Fruit fly (Drosophila melanogaster) whole organism, embryonic: ENCODE results near the gene Dus1.

ENCODE experiments used
- Atf6 ChIP-seq: fragments of 200-800 bp; sonication (Bioruptor generic); IDR thresholded peaks from 2 replicates; pipeline ENCODE4 v1.3.6; 2022; ENCODE audit warnings: missing biosample characterization, missing genetic modification characterization
- CG10462 ChIP-seq: fragments of 200-800 bp; sonication (Bioruptor generic); optimal IDR thresholded peaks from 2 replicates; lab custom pipeline; 2016; ENCODE audit warnings: missing biosample characterization, missing genetic modification characterization
- CG12744 ChIP-seq: fragments of 200-800 bp; sonication (Bioruptor generic); optimal IDR thresholded peaks from 2 replicates; lab custom pipeline; 2016; ENCODE audit warnings: missing biosample characterization, missing genetic modification characterization
- CG13624 ChIP-seq: fragments of 200-800 bp; sonication (Bioruptor generic); optimal IDR thresholded peaks from 2 replicates; lab custom pipeline; 2016; ENCODE audit warnings: missing biosample characterization, missing genetic modification characterization
- CG13775 ChIP-seq: fragments of 200-800 bp; sonication (Bioruptor generic); optimal IDR thresholded peaks from 3 replicates; lab custom pipeline; 2017; ENCODE audit warnings: missing biosample characterization, mild to moderate bottlenecking, missing genetic modification characterization
- CG1603 ChIP-seq: fragments of 200-800 bp; sonication (Bioruptor generic); optimal IDR thresholded peaks from 2 replicates; lab custom pipeline; 2019; ENCODE audit warnings: missing biosample characterization, mild to moderate bottlenecking, missing genetic modification characterization, moderate library complexity
- CG17385 ChIP-seq: fragments of 200-800 bp; sonication (Bioruptor generic); optimal IDR thresholded peaks from 3 replicates; lab custom pipeline; 2018; ENCODE audit warnings: missing biosample characterization, mild to moderate bottlenecking, missing genetic modification characterization
- CG17802 ChIP-seq: fragments of 200-800 bp; sonication (Bioruptor generic); optimal IDR thresholded peaks from 2 replicates; lab custom pipeline; 2018; ENCODE audit warnings: missing biosample characterization, mild to moderate bottlenecking, missing genetic modification characterization, moderate library complexity
- CG1792 ChIP-seq: fragments of 200-800 bp; sonication (Bioruptor generic); optimal IDR thresholded peaks from 2 replicates; lab custom pipeline; 2016; ENCODE audit warnings: missing biosample characterization, missing genetic modification characterization
- CG18476 ChIP-seq: fragments of 200-800 bp; sonication (Bioruptor generic); optimal IDR thresholded peaks from 2 replicates; lab custom pipeline; 2016; ENCODE audit warnings: missing biosample characterization, mild to moderate bottlenecking, missing genetic modification characterization
- CG2712 ChIP-seq: fragments of 200-800 bp; optimal IDR thresholded peaks from 3 replicates; lab custom pipeline; 2019; ENCODE audit warnings: missing biosample characterization, mild to moderate bottlenecking, missing genetic modification characterization, moderate library complexity
- CG30020 ChIP-seq: fragments of 200-800 bp; optimal IDR thresholded peaks from 2 replicates; lab custom pipeline; 2019; ENCODE audit warnings: missing biosample characterization, mild to moderate bottlenecking, missing genetic modification characterization, moderate library complexity
- CG7963 ChIP-seq: fragments of 200-800 bp; sonication (Bioruptor generic); IDR thresholded peaks from 3 replicates; pipeline ENCODE4 v1.3.6; 2022; ENCODE audit warnings: missing biosample characterization, missing genetic modification characterization; ENCODE audit not compliant: partially characterized antibody
- CG8478 ChIP-seq: fragments of >200 bp; optimal IDR thresholded peaks from 2 replicates; lab custom pipeline; 2018
- CG8924 ChIP-seq: fragments of 200-800 bp; optimal IDR thresholded peaks from 3 replicates; lab custom pipeline; 2019; ENCODE audit warnings: missing biosample characterization, mild to moderate bottlenecking, missing genetic modification characterization, moderate library complexity
- CG9609 ChIP-seq: fragments of 200-800 bp; sonication (Bioruptor generic); optimal IDR thresholded peaks from 3 replicates; lab custom pipeline; 2016; ENCODE audit warnings: missing biosample characterization, missing genetic modification characterization
- CG9797 ChIP-seq: fragments of 200-800 bp; sonication (Bioruptor generic); optimal IDR thresholded peaks from 3 replicates; lab custom pipeline; 2018; ENCODE audit warnings: missing biosample characterization, mild to moderate bottlenecking, missing genetic modification characterization
- Chrac-16 ChIP-seq: fragments of 200-800 bp; sonication (Bioruptor generic); optimal IDR thresholded peaks from 3 replicates; lab custom pipeline; 2016; ENCODE audit warnings: missing biosample characterization, missing genetic modification characterization
- D19A ChIP-seq: fragments of 200-800 bp; optimal IDR thresholded peaks from 3 replicates; lab custom pipeline; 2019; ENCODE audit warnings: missing biosample characterization, mild to moderate bottlenecking, missing genetic modification characterization, moderate library complexity
- Dref ChIP-seq: fragments of 200-800 bp; sonication (Bioruptor generic); IDR thresholded peaks from 2 replicates; pipeline ENCODE4 v1.3.6; 2022; ENCODE audit warnings: missing biosample characterization, missing genetic modification characterization
- Ets65A ChIP-seq: fragments of 200-800 bp; sonication (Bioruptor generic); peaks from one replicate; lab custom pipeline; 2016; ENCODE audit warnings: missing biosample characterization, missing genetic modification characterization
- Fer1 ChIP-seq: fragments of 200-800 bp; sonication (Bioruptor generic); optimal IDR thresholded peaks from 2 replicates; lab custom pipeline; 2017; ENCODE audit warnings: missing biosample characterization, mild to moderate bottlenecking, missing genetic modification characterization
- H2.0 ChIP-seq: fragments of 200-800 bp; sonication (Bioruptor generic); IDR thresholded peaks from 2 replicates; pipeline ENCODE4 v1.3.6; 2022; ENCODE audit warnings: missing biosample characterization, missing genetic modification characterization
- HLHmδ ChIP-seq: fragments of 200-800 bp; sonication (Bioruptor generic); optimal IDR thresholded peaks from 2 replicates; lab custom pipeline; 2018; ENCODE audit warnings: missing biosample characterization, mild to moderate bottlenecking, missing genetic modification characterization, moderate library complexity
- Hmx ChIP-seq: fragments of 200-800 bp; sonication (Bioruptor generic); optimal IDR thresholded peaks from 2 replicates; lab custom pipeline; 2016; ENCODE audit warnings: missing biosample characterization, missing genetic modification characterization
- MESR4 ChIP-seq: fragments of 200-800 bp; sonication (Bioruptor generic); optimal IDR thresholded peaks from 2 replicates; lab custom pipeline; 2018; ENCODE audit warnings: missing biosample characterization, mild to moderate bottlenecking, missing genetic modification characterization, moderate library complexity
- Nf-YB ChIP-seq: fragments of 200-800 bp; sonication (Bioruptor generic); optimal IDR thresholded peaks from 3 replicates; lab custom pipeline; 2019; ENCODE audit warnings: missing biosample characterization, mild to moderate bottlenecking, missing genetic modification characterization, moderate library complexity
- Poxn ChIP-seq: fragments of 200-800 bp; sonication (Bioruptor generic); IDR thresholded peaks from 2 replicates; pipeline ENCODE4 v1.3.6; 2022; ENCODE audit warnings: missing biosample characterization, missing genetic modification characterization
- Ptx1 ChIP-seq: fragments of 200-800 bp; sonication (Bioruptor generic); IDR thresholded peaks from 2 replicates; pipeline ENCODE4 v1.3.6; 2022; ENCODE audit warnings: missing biosample characterization, missing genetic modification characterization
- Ravus ChIP-seq: fragments of 200-800 bp; sonication (Bioruptor generic); IDR thresholded peaks from 2 replicates; pipeline ENCODE4 v1.3.6; 2022; ENCODE audit warnings: missing biosample characterization, missing genetic modification characterization
- Sox100B ChIP-seq: fragments of 200-800 bp; sonication (Bioruptor generic); optimal IDR thresholded peaks from 3 replicates; lab custom pipeline; 2018; ENCODE audit warnings: missing biosample characterization, mild to moderate bottlenecking, missing genetic modification characterization
- Taf1 ChIP-seq: fragments of 200-800 bp; sonication (Bioruptor generic); IDR thresholded peaks from 2 replicates; pipeline ENCODE4 v1.3.6; 2022; ENCODE audit warnings: missing biosample characterization, missing genetic modification characterization
- chm ChIP-seq: fragments of 200-800 bp; sonication (Bioruptor generic); IDR thresholded peaks from 2 replicates; pipeline ENCODE4 v1.3.6; 2022; ENCODE audit warnings: missing biosample characterization, missing genetic modification characterization
- croc ChIP-seq: fragments of 200-800 bp; sonication (Bioruptor generic); conservative IDR thresholded peaks from 3 replicates; pipeline ENCODE4 v1.3.6; 2022; ENCODE audit warnings: missing biosample characterization, missing genetic modification characterization
- ftz-f1 ChIP-seq: fragments of 200-800 bp; sonication (Bioruptor generic); optimal IDR thresholded peaks from 2 replicates; lab custom pipeline; 2016; ENCODE audit warnings: missing biosample characterization, missing genetic modification characterization
- fu2 ChIP-seq: fragments of 200-800 bp; sonication (Bioruptor generic); optimal IDR thresholded peaks from 2 replicates; lab custom pipeline; 2016; ENCODE audit warnings: missing biosample characterization, missing genetic modification characterization
- gce ChIP-seq: fragments of 200-800 bp; sonication (Bioruptor generic); IDR thresholded peaks from 3 replicates; pipeline ENCODE4 v1.3.6; 2022; ENCODE audit warnings: missing biosample characterization, missing genetic modification characterization
- gcm ChIP-seq: fragments of 200-800 bp; sonication (Bioruptor generic); optimal IDR thresholded peaks from 2 replicates; lab custom pipeline; 2019; ENCODE audit warnings: missing biosample characterization, mild to moderate bottlenecking, missing genetic modification characterization, moderate library complexity
- gcm2 ChIP-seq: fragments of 200-800 bp; sonication (Bioruptor generic); optimal IDR thresholded peaks from 2 replicates; lab custom pipeline; 2016; ENCODE audit warnings: missing biosample characterization, missing genetic modification characterization
- gfzf ChIP-seq: fragments of 200-800 bp; sonication (Bioruptor generic); optimal IDR thresholded peaks from 2 replicates; lab custom pipeline; 2016; ENCODE audit warnings: missing biosample characterization, mild to moderate bottlenecking, missing genetic modification characterization, moderate library complexity
- gro ChIP-seq: fragments of 200-800 bp; sonication (Bioruptor generic); optimal IDR thresholded peaks from 2 replicates; lab custom pipeline; 2016; ENCODE audit warnings: missing biosample characterization, missing genetic modification characterization
- jumu ChIP-seq: fragments of 200-800 bp; sonication (Bioruptor generic); optimal IDR thresholded peaks from 3 replicates; lab custom pipeline; 2016; ENCODE audit warnings: missing biosample characterization, missing genetic modification characterization
- kay ChIP-seq: fragments of 200-800 bp; sonication (Bioruptor generic); optimal IDR thresholded peaks from 2 replicates; lab custom pipeline; 2016; ENCODE audit warnings: missing biosample characterization, missing genetic modification characterization
- org-1 ChIP-seq: fragments of 200-800 bp; sonication (Bioruptor generic); optimal IDR thresholded peaks from 2 replicates; lab custom pipeline; 2017; ENCODE audit warnings: missing biosample characterization, missing genetic modification characterization
- p53 ChIP-seq: fragments of 200-800 bp; sonication (Bioruptor generic); optimal IDR thresholded peaks from 2 replicates; lab custom pipeline; 2016; ENCODE audit warnings: missing biosample characterization, missing genetic modification characterization
- pros ChIP-seq: fragments of 200-800 bp; sonication (Bioruptor generic); optimal IDR thresholded peaks from 3 replicates; lab custom pipeline; 2019; ENCODE audit warnings: missing biosample characterization, mild to moderate bottlenecking, missing genetic modification characterization, moderate library complexity
- row ChIP-seq: fragments of 200-800 bp; sonication (Bioruptor generic); IDR thresholded peaks from 3 replicates; pipeline ENCODE4 v1.3.6; 2022; ENCODE audit warnings: missing biosample characterization, missing genetic modification characterization
- sima ChIP-seq: fragments of 200-800 bp; sonication (Bioruptor generic); optimal IDR thresholded peaks from 2 replicates; lab custom pipeline; 2016; ENCODE audit warnings: missing biosample characterization, missing genetic modification characterization
- sob ChIP-seq: fragments of 200-800 bp; sonication (Bioruptor generic); IDR thresholded peaks from 2 replicates; pipeline ENCODE4 v1.3.6; 2022; ENCODE audit warnings: missing biosample characterization, missing genetic modification characterization
- sr ChIP-seq: fragments of 200-800 bp; sonication (Bioruptor generic); IDR thresholded peaks from 3 replicates; pipeline ENCODE4 v1.3.6; 2022; ENCODE audit warnings: missing biosample characterization, missing genetic modification characterization
- tin ChIP-seq: fragments of 200-800 bp; sonication (Bioruptor generic); optimal IDR thresholded peaks from 3 replicates; lab custom pipeline; 2016; ENCODE audit warnings: missing biosample characterization, missing genetic modification characterization

The Dus1 gene

dm6 chr2L:224599-225385 is 46.8 kb downstream of the Dus1 start (continued):
- TF ChIP-seq CG17385 (GFP tag; lab: Kevin White, UChicago) (peak; percentile 46), CG8478 (lab: Kevin White, UChicago) (no peak), CG17802 (tag; lab: Kevin White, UChicago) (peak; percentile 12), H2.0 (GFP tag; lab: Robert Waterston, UW) (peak; percentile 34; the same call in 1 of the 2 replicates), CG12744 (GFP tag; lab: Kevin White, UChicago) (no peak), gro (GFP tag; lab: Kevin White, UChicago) (no peak), row (GFP tag; lab: Robert Waterston, UW) (peak; percentile 86), MESR4 (GFP tag; lab: Kevin White, UChicago) (no peak), gcm (GFP tag; lab: Kevin White, UChicago) (no peak), Nf-YB (GFP tag; lab: Kevin White, UChicago) (no peak), CG9797 (no peak), pros (no peak), CG13624 (GFP tag; lab: Kevin White, UChicago) (peak; percentile 32), CG7963 (no peak), org-1 (GFP tag; lab: Kevin White, UChicago) (peak; percentile 48), kay (GFP tag; lab: Kevin White, UChicago) (peak; percentile 54), gcm2 (GFP tag; lab: Kevin White, UChicago) (no peak), Dref (GFP tag; lab: Robert Waterston, UW) (no peak), sima (GFP tag; lab: Kevin White, UChicago) (peak; percentile 30), Fer1 (GFP tag; lab: Kevin White, UChicago) (peak; percentile 78), CG10462 (peak; percentile 22), p53 (GFP tag; lab: Kevin White, UChicago) (no peak), CG30020 (tag; lab: Kevin White, UChicago) (no peak), chm (GFP tag; lab: Robert Waterston, UW) (no peak; the same call in 1 of the 2 replicates), CG8924 (tag; lab: Kevin White, UChicago) (peak; percentile 47), CG13775 (GFP tag; lab: Kevin White, UChicago) (peak; percentile 31), CG1603 (peak; percentile 55), ftz-f1 (GFP tag; lab: Kevin White, UChicago) (no peak), tin (GFP tag; lab: Kevin White, UChicago) (peak; percentile 53), HLHmδ (GFP tag; lab: Kevin White, UChicago) (no peak), Atf6 (GFP tag; lab: Robert Waterston, UW) (peak; percentile 64; the same call in 1 of the 2 replicates), fu2 (GFP tag; lab: Kevin White, UChicago) (no peak), gce (no peak), CG18476 (GFP tag; lab: Kevin White, UChicago) (peak; percentile 39), sob (GFP tag; lab: Robert Waterston, UW) (peak; percentile 63; the same call in 1 of the 2 replicates), Taf1 (peak; percentile 42; the same call in 1 of the 2 replicates), croc (GFP tag; lab: Robert Waterston, UW) (0 out of 3 replicates have a peak, but pooled peaks have one; percentile 26), jumu (GFP tag; lab: Kevin White, UChicago) (peak; percentile 58), Sox100B (peak; percentile 53), CG2712 (peak; percentile 59), Poxn (GFP tag; lab: Robert Waterston, UW) (no peak), sr (no peak), gfzf (no peak), Ets65A (GFP tag; lab: Kevin White, UChicago) (peak; percentile 81), D19A (tag; lab: Kevin White, UChicago) (peak; percentile 38), Chrac-16 (peak; percentile 67), CG9609 (peak; percentile 31), Hmx (GFP tag; lab: Kevin White, UChicago) (no peak), CG1792 (GFP tag; lab: Kevin White, UChicago) (peak; percentile 37), Ptx1 (GFP tag; lab: Robert Waterston, UW) (peak; percentile 75), Ravus (no peak)
